Worm (Caenorhabditis elegans) whole organism, L3 larva: ENCODE results near the gene Y37H2A.18.

ENCODE experiments used
- R02D3.7 ChIP-seq: fragments of 150-350 bp; optimal IDR thresholded peaks from 2 replicates; lab custom pipeline; 2014; ENCODE audit warnings: missing biosample characterization, missing genetic modification characterization
- ZK546.5 ChIP-seq: sonication (generic microtip); optimal IDR thresholded peaks from 2 replicates; lab custom pipeline; 2017; ENCODE audit warnings: missing biosample characterization, missing genetic modification characterization
- aly-2 ChIP-seq: fragments of 150-350 bp; optimal IDR thresholded peaks from 2 replicates; lab custom pipeline; 2014; ENCODE audit warnings: missing biosample characterization, missing genetic modification characterization
- ama-1 ChIP-seq: fragments of 150-350 bp; optimal IDR thresholded peaks from 2 replicates; lab custom pipeline; 2018
- ceh-16 ChIP-seq: sonication (generic microtip); optimal IDR thresholded peaks from 2 replicates; lab custom pipeline; 2017; ENCODE audit warnings: missing biosample characterization, missing genetic modification characterization
- ceh-28 ChIP-seq: fragments of 150-350 bp; optimal IDR thresholded peaks from 2 replicates; lab custom pipeline; 2014; ENCODE audit warnings: missing biosample characterization, missing genetic modification reagents, missing genetic modification characterization
- ceh-9 ChIP-seq: sonication (generic microtip); optimal IDR thresholded peaks from 2 replicates; lab custom pipeline; 2018; ENCODE audit warnings: missing biosample characterization, missing genetic modification characterization
- egl-27 ChIP-seq: sonication (generic microtip); optimal IDR thresholded peaks from 4 replicates; lab custom pipeline; 2017; ENCODE audit warnings: missing biosample characterization, missing genetic modification reagents, missing genetic modification characterization
- egl-5 ChIP-seq: fragments of 150-350 bp; optimal IDR thresholded peaks from 2 replicates; lab custom pipeline; 2017; ENCODE audit warnings: missing biosample characterization, missing genetic modification reagents, missing genetic modification characterization, inconsistent platforms
- elt-1 ChIP-seq: fragments of 150-350 bp; optimal IDR thresholded peaks from 2 replicates; lab custom pipeline; 2014; ENCODE audit warnings: missing biosample characterization, missing genetic modification characterization
- elt-2 ChIP-seq: sonication (generic microtip); optimal IDR thresholded peaks from 2 replicates; lab custom pipeline; 2016; ENCODE audit warnings: missing genetic modification reagents, mild to moderate bottlenecking, missing genetic modification characterization, missing compliant biosample characterization
- elt-3 ChIP-seq, 3 experiments: fragments of 150-350 bp in 1 of 3; sonication (generic microtip) in 2 of 3; optimal IDR thresholded peaks; 2 replicates in 2 of 3; 4 replicates in 1 of 3; lab custom pipeline; 2014 to 2017; ENCODE audit warnings: missing biosample characterization in 3 of 3, missing genetic modification characterization in 3 of 3
- eor-1 ChIP-seq, 2 experiments: fragments of 150-350 bp; optimal IDR thresholded peaks; 2 replicates each; lab custom pipeline; 2014 to 2018; ENCODE audit warnings: missing biosample characterization in 2 of 2, missing genetic modification characterization in 2 of 2
- fkh-10 ChIP-seq: sonication (generic microtip); optimal IDR thresholded peaks from 2 replicates; lab custom pipeline; 2017; ENCODE audit warnings: missing biosample characterization, missing genetic modification reagents, missing genetic modification characterization
- fkh-2 ChIP-seq: fragments of 150-350 bp; optimal IDR thresholded peaks from 2 replicates; lab custom pipeline; 2014; ENCODE audit warnings: missing biosample characterization, missing genetic modification reagents, missing genetic modification characterization
- fos-1 ChIP-seq: fragments of 150-350 bp; optimal IDR thresholded peaks from 2 replicates; lab custom pipeline; 2014; ENCODE audit warnings: missing biosample characterization, missing genetic modification characterization
- hmg-11 ChIP-seq: sonication (generic microtip); optimal IDR thresholded peaks from 2 replicates; lab custom pipeline; 2016; ENCODE audit warnings: missing genetic modification characterization, missing compliant biosample characterization
- jun-1 ChIP-seq: fragments of 150-350 bp; optimal IDR thresholded peaks from 2 replicates; lab custom pipeline; 2014; ENCODE audit warnings: missing biosample characterization, missing genetic modification reagents, missing genetic modification characterization
- lsy-12 ChIP-seq: sonication (generic microtip); optimal IDR thresholded peaks from 2 replicates; lab custom pipeline; 2016; ENCODE audit warnings: mild to moderate bottlenecking, missing genetic modification characterization, missing compliant biosample characterization
- mdl-1 ChIP-seq: fragments of 150-350 bp; optimal IDR thresholded peaks from 2 replicates; lab custom pipeline; 2014; ENCODE audit warnings: missing biosample characterization, missing genetic modification characterization
- nhr-11 ChIP-seq: fragments of 150-350 bp; optimal IDR thresholded peaks from 2 replicates; lab custom pipeline; 2014; ENCODE audit warnings: missing biosample characterization, missing genetic modification characterization
- nhr-237 ChIP-seq: fragments of 150-350 bp; optimal IDR thresholded peaks from 2 replicates; lab custom pipeline; 2014; ENCODE audit warnings: missing biosample characterization, missing genetic modification characterization
- nhr-25 ChIP-seq: sonication (generic microtip); optimal IDR thresholded peaks from 2 replicates; lab custom pipeline; 2017; ENCODE audit warnings: missing biosample characterization, missing genetic modification characterization
- nhr-67 ChIP-seq: fragments of 150-350 bp; optimal IDR thresholded peaks from 2 replicates; lab custom pipeline; 2014; ENCODE audit warnings: missing biosample characterization, missing genetic modification characterization
- nhr-76 ChIP-seq: fragments of 150-350 bp; sonication (generic microtip); optimal IDR thresholded peaks from 5 replicates; lab custom pipeline; 2014; ENCODE audit warnings: missing biosample characterization, missing genetic modification characterization
- pha-4 ChIP-seq: fragments of 150-350 bp; optimal IDR thresholded peaks from 2 replicates; lab custom pipeline; 2014; ENCODE audit warnings: missing biosample characterization, missing genetic modification reagents, missing genetic modification characterization
- pqm-1 ChIP-seq: fragments of 150-350 bp; optimal IDR thresholded peaks from 2 replicates; lab custom pipeline; 2017; ENCODE audit warnings: missing biosample characterization, missing genetic modification characterization, inconsistent platforms
- sea-2 ChIP-seq: fragments of 150-350 bp; sonication (generic microtip); optimal IDR thresholded peaks from 4 replicates; lab custom pipeline; 2014; ENCODE audit warnings: missing biosample characterization, missing genetic modification reagents, missing genetic modification characterization
- skn-1 ChIP-seq: fragments of 150-350 bp; optimal IDR thresholded peaks from 2 replicates; lab custom pipeline; 2014; ENCODE audit warnings: missing biosample characterization, missing genetic modification characterization
- snpc-4 ChIP-seq: fragments of 150-350 bp; optimal IDR thresholded peaks from 2 replicates; lab custom pipeline; 2014; ENCODE audit warnings: missing biosample characterization, missing genetic modification characterization
- tbx-2 ChIP-seq: sonication (generic microtip); optimal IDR thresholded peaks from 2 replicates; lab custom pipeline; 2016; ENCODE audit warnings: mild to moderate bottlenecking, missing genetic modification characterization, missing compliant biosample characterization
- unc-39 ChIP-seq: sonication (generic microtip); optimal IDR thresholded peaks from 4 replicates; lab custom pipeline; 2017; ENCODE audit warnings: missing biosample characterization, missing genetic modification characterization
- unc-62 ChIP-seq: fragments of 150-350 bp; sonication (generic microtip); optimal IDR thresholded peaks from 4 replicates; lab custom pipeline; 2014; ENCODE audit warnings: missing biosample characterization, missing genetic modification reagents, missing genetic modification characterization
- zag-1 ChIP-seq: fragments of 150-350 bp; optimal IDR thresholded peaks from 2 replicates; lab custom pipeline; 2014; ENCODE audit warnings: missing biosample characterization, missing genetic modification characterization
- ztf-11 ChIP-seq: fragments of 150-350 bp; optimal IDR thresholded peaks from 2 replicates; lab custom pipeline; 2014; ENCODE audit warnings: missing biosample characterization, missing genetic modification characterization
- ztf-4 ChIP-seq: fragments of 150-350 bp; optimal IDR thresholded peaks from 2 replicates; lab custom pipeline; 2014; ENCODE audit warnings: missing biosample characterization, missing genetic modification characterization

The Y37H2A.18 gene

DNA sequence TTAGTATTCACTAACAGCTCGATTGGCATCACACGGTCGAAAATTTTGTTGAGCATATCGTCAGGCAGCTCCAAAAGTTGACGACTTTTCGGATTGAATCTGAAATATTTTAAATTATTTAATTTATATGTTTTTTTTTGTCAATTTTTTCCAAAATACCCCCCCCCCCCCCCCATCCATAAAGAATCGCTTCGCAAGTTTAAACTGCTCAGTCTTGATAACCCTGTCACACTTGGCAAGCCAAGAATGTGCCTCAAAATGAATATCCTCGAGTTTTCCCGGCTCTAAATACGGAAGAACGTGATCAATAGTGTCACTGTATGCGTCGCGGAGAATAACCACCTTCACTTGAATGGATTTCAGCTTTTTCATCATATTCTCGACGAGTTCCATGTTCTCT lies at the start of gene Y37H2A.18:
Gene Y37H2A.18 (minus strand): TSS at position 101 of the 400 bp plus-strand sequence.
- TF ChIP-seq ztf-11 (tag; lab: Kevin White, UChicago) (no peak), R02D3.7 (tag; lab: Kevin White, UChicago) (no peak), ceh-9 (no peak), ceh-28 (tag; lab: Kevin White, UChicago) (no peak), nhr-25 (tag; lab: Kevin White, UChicago) (no peak), ZK546.5 (no peak), nhr-76 (tag; lab: Kevin White, UChicago) (no peak), fkh-2 (tag; lab: Kevin White, UChicago) (no peak), ztf-4 (tag; lab: Kevin White, UChicago) (no peak), ama-1 (lab: Kevin White, UChicago) (no peak)

DNA sequence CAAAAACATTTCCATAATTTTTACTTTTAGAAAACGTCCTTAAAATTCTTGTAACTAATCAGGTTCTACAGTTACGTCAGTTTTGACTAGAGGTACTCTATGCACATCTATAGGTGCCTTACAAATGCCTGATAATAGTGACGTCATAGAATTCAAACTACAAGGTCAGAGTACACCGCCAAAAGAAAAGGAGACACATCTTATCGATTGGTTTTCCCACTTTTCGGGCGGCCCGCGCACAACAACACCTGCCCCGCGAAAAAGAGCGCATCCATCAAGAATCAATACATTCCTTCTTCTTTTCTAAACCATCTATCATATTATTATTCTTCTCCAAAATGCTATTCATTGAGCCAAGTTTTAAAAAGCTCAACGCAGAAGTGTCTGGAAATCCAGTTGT lies 46.6 kb upstream of the Y37H2A.18 start, which contains the start of gene C31G12.1:
Gene C31G12.1 (plus strand): TSS at position 301 of the 400 bp plus-strand sequence.
- TF ChIP-seq sea-2 (GFP tag; lab: Kevin White, UChicago) (no peak), ceh-16 (no peak), nhr-67 (tag; lab: Kevin White, UChicago) (no peak), nhr-237 (tag; lab: Kevin White, UChicago) (no peak)
- TF ChIP-seq, all 47 proteins: peak for 0

DNA sequence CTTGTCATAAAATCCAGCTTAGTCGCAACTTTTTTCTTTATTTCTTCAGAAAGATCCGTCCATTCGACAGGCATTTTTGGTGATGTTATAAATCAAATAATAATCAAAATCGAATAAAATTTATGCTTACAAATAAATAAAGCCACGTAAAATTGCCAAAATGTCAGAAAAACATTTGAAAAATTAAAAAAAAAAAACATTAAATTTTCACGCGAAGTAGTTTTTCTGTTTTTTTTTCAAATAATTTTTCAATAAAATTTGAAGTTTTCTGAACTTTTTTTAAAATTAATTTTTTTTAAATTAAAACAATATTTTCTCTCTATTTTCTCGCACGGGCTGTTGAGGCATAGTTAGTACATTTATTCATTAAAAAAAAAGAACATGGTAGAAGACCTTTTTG lies 45.6 kb upstream of the Y37H2A.18 start, which contains the start of gene C31G12.4:
Gene C31G12.4 (minus strand): TSS at position 101 of the 400 bp plus-strand sequence.
- TF ChIP-seq ceh-9 = no peak
- no peak for TF ChIP-seq elt-1
- no peak for TF ChIP-seq unc-62 (GFP tag; lab: Kevin White, UChicago)
- TF ChIP-seq elt-3 (tag; optimal IDR thresholded peaks at IDR 0.05; lab: Kevin White, UChicago) = no peak
- TF ChIP-seq skn-1 (tag; lab: Kevin White, UChicago) = no peak
- TF ChIP-seq nhr-76 (tag; lab: Kevin White, UChicago) = no peak
- no peak for TF ChIP-seq ama-1 (lab: Kevin White, UChicago)
- TF ChIP-seq fkh-10 = no peak
- TF ChIP-seq eor-1 (tag; optimal IDR thresholded peaks at IDR 0.05; lab: Kevin White, UChicago) = no peak
- no peak for TF ChIP-seq lsy-12 (tag; lab: Kevin White, UChicago)
- TF ChIP-seq elt-2 (tag; lab: Kevin White, UChicago) = no peak
- TF ChIP-seq fos-1 (tag; lab: Kevin White, UChicago) = no peak
- no peak for TF ChIP-seq pqm-1
- no peak for TF ChIP-seq mdl-1
- no peak for TF ChIP-seq aly-2 (tag; lab: Kevin White, UChicago)
- no peak for TF ChIP-seq egl-27 (tag; lab: Kevin White, UChicago)
- no peak for TF ChIP-seq pha-4 (tag; lab: Kevin White, UChicago)
- TF ChIP-seq nhr-237 (tag; lab: Kevin White, UChicago) = no peak

DNA sequence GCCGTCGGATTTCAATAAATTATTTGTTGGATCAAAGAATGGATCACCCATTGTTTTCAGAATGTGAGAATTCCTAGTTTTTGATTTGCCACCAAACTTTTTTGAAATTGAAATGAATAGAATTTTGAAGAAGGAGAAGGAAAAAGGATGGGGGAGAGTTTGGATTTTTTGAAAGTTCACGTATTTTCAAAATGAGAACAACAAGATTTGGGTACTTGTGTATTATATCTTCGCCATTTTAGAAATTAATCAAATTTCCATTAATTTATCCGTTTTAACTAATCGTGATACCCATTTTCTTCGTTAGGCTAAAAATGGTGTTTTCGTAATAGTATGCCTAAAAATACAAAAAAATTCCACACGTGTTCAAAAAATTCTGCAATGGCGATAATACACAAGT lies 38.5 kb upstream of the Y37H2A.18 start, which contains the start of gene C14A6.8:
Gene C14A6.8 (minus strand): TSS at position 101 of the 400 bp plus-strand sequence.
- no peak for TF ChIP-seq ama-1 (lab: Kevin White, UChicago)
- TF ChIP-seq nhr-11 = no peak
- no peak for TF ChIP-seq nhr-25 (tag; lab: Kevin White, UChicago)
- no peak for TF ChIP-seq unc-39 (tag; lab: Kevin White, UChicago)
- no peak for TF ChIP-seq tbx-2
- TF ChIP-seq, all 47 proteins: peak for 0

DNA sequence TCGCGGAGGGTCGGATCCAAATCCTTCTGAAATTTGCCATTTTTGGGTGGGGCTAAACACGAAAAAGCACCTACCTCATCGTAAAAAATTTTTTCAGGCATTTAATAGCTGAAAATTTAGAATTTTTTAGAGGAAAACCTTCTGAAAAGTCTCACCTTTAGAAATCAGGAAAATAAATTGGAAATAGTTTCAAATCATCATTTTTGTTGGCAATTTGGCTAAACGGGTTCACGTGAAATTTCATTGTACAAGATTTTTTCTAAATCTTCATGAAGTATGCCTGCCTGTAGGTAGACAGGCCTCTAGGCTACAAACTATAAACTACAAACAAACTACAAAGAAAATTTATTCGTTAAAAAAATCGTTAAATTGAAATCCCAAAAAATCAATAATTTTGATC lies 35.2 kb upstream of the Y37H2A.18 start, which contains the start of gene C14A6.7:
Gene C14A6.7 (minus strand): TSS at position 101 of the 400 bp plus-strand sequence.
- no peak for TF ChIP-seq R02D3.7 (tag; lab: Kevin White, UChicago)

DNA sequence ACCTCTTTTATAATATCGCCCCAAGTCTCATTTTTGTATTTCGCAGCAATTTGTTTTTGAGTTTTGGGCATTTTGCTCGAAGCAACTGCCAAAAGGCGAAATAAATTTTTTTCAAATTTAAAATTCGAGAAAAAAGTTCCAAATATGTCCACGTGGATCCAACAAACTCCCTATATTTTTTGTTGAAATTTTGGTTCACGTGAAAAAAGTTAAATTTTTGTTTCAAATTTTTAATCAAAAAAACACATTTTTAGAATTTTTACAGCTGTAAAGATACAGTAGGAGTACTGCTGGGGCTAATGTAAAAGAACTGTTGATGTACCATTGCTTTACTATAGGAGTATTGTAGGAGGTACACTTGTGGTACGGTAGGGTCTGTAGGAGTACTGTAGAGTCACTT lies 34.1 kb upstream of the Y37H2A.18 start, which contains the start of gene C14A6.6:
Gene C14A6.6 (minus strand): TSS at position 101 of the 400 bp plus-strand sequence.
- no peak for TF ChIP-seq skn-1 (tag; lab: Kevin White, UChicago)
- no peak for TF ChIP-seq egl-5
- no peak for TF ChIP-seq snpc-4 (tag; lab: Kevin White, UChicago)
- no peak for TF ChIP-seq jun-1 (tag; lab: Kevin White, UChicago)
- TF ChIP-seq zag-1 (tag; lab: Kevin White, UChicago) = no peak
- TF ChIP-seq fkh-2 (tag; lab: Kevin White, UChicago) = no peak
- no peak for TF ChIP-seq hmg-11 (tag; lab: Kevin White, UChicago)
- TF ChIP-seq elt-2 (tag; lab: Kevin White, UChicago) = no peak
